Worm (Caenorhabditis elegans): ENCODE data around the gene C03B1.3.

Gene C03B1.3

DNA sequence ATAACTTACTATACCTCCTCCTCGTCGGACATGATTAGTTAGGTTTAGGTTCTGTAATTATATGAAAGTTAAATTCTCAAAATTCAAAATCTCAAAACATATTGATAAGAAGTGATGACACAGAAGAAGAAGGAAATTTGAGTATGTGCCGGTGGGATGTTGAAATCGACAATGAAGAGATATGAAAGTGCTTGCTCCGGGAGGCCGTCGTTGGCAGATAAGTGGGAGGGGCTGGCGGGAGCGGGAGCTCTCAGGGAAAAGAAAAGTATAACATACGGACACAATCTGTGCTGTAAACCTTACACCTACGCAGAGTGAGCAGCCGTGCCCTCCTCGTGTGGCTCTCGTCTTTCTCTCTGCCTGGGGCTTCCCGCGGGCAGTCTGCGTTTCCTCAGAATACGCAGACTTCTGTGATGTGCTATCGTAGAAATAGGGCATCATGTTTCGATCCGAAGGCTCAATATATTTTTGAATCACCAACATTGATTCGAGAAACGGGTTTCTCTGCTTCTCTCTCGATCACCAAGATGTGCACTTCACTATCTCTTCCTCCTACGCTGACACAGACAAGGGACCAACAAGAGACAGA, 44.5 kb downstream of the C03B1.3 start, which contains the start of gene mup-2 (continued):
- no peak for TF ChIP-seq pha-4 (GFP tag; IDR thresholded peaks at IDR 0.05)
- no peak for TF ChIP-seq pha-4 (tag; optimal IDR thresholded peaks at IDR 0.05)
- TF ChIP-seq daf-16 (GFP tag; optimal IDR thresholded peaks at IDR 0.05), result peak in 1 of 2 experiments; percentile 93
- no peak for TF ChIP-seq daf-16 (tag; optimal IDR thresholded peaks at IDR 0.05)
- no peak for TF ChIP-seq mep-1 (tag; optimal IDR thresholded peaks at IDR 0.05)
- TF ChIP-seq F49E8.2 (tag; optimal IDR thresholded peaks at IDR 0.05; ENCODE audit: borderline replicate concordance), result no peak
- TF ChIP-seq ceh-20 (GFP tag; IDR thresholded peaks at IDR 0.05), result no peak
- TF ChIP-seq tag-97 (GFP tag; IDR thresholded peaks at IDR 0.05), result no peak
- TF ChIP-seq F10B5.3 (tag; optimal IDR thresholded peaks at IDR 0.05), result no peak
- TF ChIP-seq hlh-11 (tag; optimal IDR thresholded peaks at IDR 0.05), result peak; percentile 74
- TF ChIP-seq madf-5 (GFP tag; IDR thresholded peaks at IDR 0.05), result no peak
- TF ChIP-seq ceh-28 (tag; optimal IDR thresholded peaks at IDR 0.05), result no peak
- TF ChIP-seq unc-39 (tag; optimal IDR thresholded peaks at IDR 0.05), result no peak
- TF ChIP-seq ztf-11 (tag; optimal IDR thresholded peaks at IDR 0.05), result no peak
- no peak; the same call in 1 of the 2 replicates for TF ChIP-seq set-16 (GFP tag; IDR thresholded peaks at IDR 0.05)
- no peak for TF ChIP-seq snpc-4 (tag; optimal IDR thresholded peaks at IDR 0.05)
- TF ChIP-seq zag-1 (tag; optimal IDR thresholded peaks at IDR 0.05), result no peak
- TF ChIP-seq nhr-111 (GFP tag; optimal IDR thresholded peaks at IDR 0.05), result no peak
- TF ChIP-seq Y75B8A.6 (GFP tag; IDR thresholded peaks at IDR 0.05), result no peak
- no peak for TF ChIP-seq rbr-2 (tag; optimal IDR thresholded peaks at IDR 0.05)
- TF ChIP-seq lin-29 (GFP tag; IDR thresholded peaks at IDR 0.05), result no peak
- no peak for TF ChIP-seq Y5F2A.4 (GFP tag; optimal IDR thresholded peaks at IDR 0.05)
- TF ChIP-seq vab-7 (GFP tag; IDR thresholded peaks at IDR 0.05), result no peak
- TF ChIP-seq fkh-10 (GFP tag; optimal IDR thresholded peaks at IDR 0.05), result no peak
- no peak for TF ChIP-seq cey-2 (tag; optimal IDR thresholded peaks at IDR 0.05; ENCODE audit: borderline replicate concordance, insufficient read depth)
- TF ChIP-seq hif-1 (tag; optimal IDR thresholded peaks at IDR 0.05), result no peak
- TF ChIP-seq gei-8 (GFP tag; optimal IDR thresholded peaks at IDR 0.05), result no peak
- no peak for TF ChIP-seq nhr-28 (tag; optimal IDR thresholded peaks at IDR 0.05)
- TF ChIP-seq ces-1 (GFP tag; optimal IDR thresholded peaks at IDR 0.05), result no peak
- no peak for TF ChIP-seq nhr-25 (tag; optimal IDR thresholded peaks at IDR 0.05; ENCODE audit: borderline replicate concordance, insufficient read depth)
- TF ChIP-seq Y48G9A.11 (GFP tag; IDR thresholded peaks at IDR 0.05), result no peak
- peak in 1 of 2 experiments; percentile 19 for TF ChIP-seq mdl-1 (tag; optimal IDR thresholded peaks at IDR 0.05)
- no peak for TF ChIP-seq daf-19 (GFP tag; conservative IDR thresholded peaks at IDR 0.05)
- no peak for TF ChIP-seq duxl-1 (tag; optimal IDR thresholded peaks at IDR 0.05; ENCODE audit: poor library complexity)
- TF ChIP-seq mdt-29 (GFP tag; IDR thresholded peaks at IDR 0.05), result no peak
- no peak for TF ChIP-seq ceh-32 (tag; optimal IDR thresholded peaks at IDR 0.05; ENCODE audit: poor library complexity)
- TF ChIP-seq nhr-48 (tag; optimal IDR thresholded peaks at IDR 0.05), result no peak
- TF ChIP-seq lin-1 (GFP tag; IDR thresholded peaks at IDR 0.05), result no peak
- no peak for TF ChIP-seq lir-3 (tag; optimal IDR thresholded peaks at IDR 0.05)
- TF ChIP-seq ctbp-1 (GFP tag; IDR thresholded peaks at IDR 0.05), result peak; percentile 61; the same call in 1 of the 2 replicates
- TF ChIP-seq nhr-77 (tag; optimal IDR thresholded peaks at IDR 0.05), result no peak
- TF ChIP-seq ceh-62 (tag; optimal IDR thresholded peaks at IDR 0.05), result no peak
- no peak for TF ChIP-seq spr-3 (GFP tag; optimal IDR thresholded peaks at IDR 0.05)

Data from whole organism, L4 larva.